Worm (Caenorhabditis elegans): ENCODE results near the gene R07E5.5.

The R07E5.5 gene

ce11 chrIII:4413099-4413498 is 15.9 kb downstream of the R07E5.5 start, which contains the start of gene mpc-1:
TSS of gene mpc-1 (plus strand) at chrIII:4413457.
- no peak for TF ChIP-seq fkh-10 (GFP tag; optimal IDR thresholded peaks at IDR 0.05)
- TF ChIP-seq mdl-1 (tag; optimal IDR thresholded peaks at IDR 0.05): no peak
- no peak for TF ChIP-seq pag-3 (tag; optimal IDR thresholded peaks at IDR 0.05; ENCODE audit: borderline replicate concordance, insufficient read depth)
- TF ChIP-seq mef-2 (tag; optimal IDR thresholded peaks at IDR 0.05): no peak
- peak; percentile 72 for TF ChIP-seq nhr-85 (tag)
- TF ChIP-seq mep-1 (tag; optimal IDR thresholded peaks at IDR 0.05): no peak
- peak; percentile 18 for TF ChIP-seq snu-23 (GFP tag; optimal IDR thresholded peaks at IDR 0.05)
- TF ChIP-seq egl-13 (tag; optimal IDR thresholded peaks at IDR 0.05): no peak
- TF ChIP-seq swsn-7 (tag; optimal IDR thresholded peaks at IDR 0.05): no peak
- no peak for TF ChIP-seq ceh-82 (tag; optimal IDR thresholded peaks at IDR 0.05)
- TF ChIP-seq ceh-63 (GFP tag; optimal IDR thresholded peaks at IDR 0.05): no peak
- TF ChIP-seq C16A3.4 (tag; optimal IDR thresholded peaks at IDR 0.05): no peak
- TF ChIP-seq isw-1 (GFP tag; IDR thresholded peaks at IDR 0.05): no peak
- 0 out of 2 replicates have a peak, but pooled peaks have one; percentile 8 for TF ChIP-seq nhr-19 (GFP tag; conservative IDR thresholded peaks at IDR 0.05)
- no peak for TF ChIP-seq ztf-4 (tag; optimal IDR thresholded peaks at IDR 0.05)
- TF ChIP-seq zag-1 (tag; optimal IDR thresholded peaks at IDR 0.05): no peak
- no peak for TF ChIP-seq snpc-4 (tag; optimal IDR thresholded peaks at IDR 0.05)
- no peak for TF ChIP-seq unc-62 (GFP tag; optimal IDR thresholded peaks at IDR 0.05)
- TF ChIP-seq vab-15 (tag; optimal IDR thresholded peaks at IDR 0.05): no peak
- no peak for TF ChIP-seq nhr-76 (tag; optimal IDR thresholded peaks at IDR 0.05)
- TF ChIP-seq nhr-71 (tag; optimal IDR thresholded peaks at IDR 0.05): peak; percentile 53
- TF ChIP-seq unc-130 (tag; optimal IDR thresholded peaks at IDR 0.05): no peak
- TF ChIP-seq efl-1 (optimal IDR thresholded peaks at IDR 0.05): no peak
- no peak for TF ChIP-seq efl-1 (GFP tag; optimal IDR thresholded peaks at IDR 0.05 in 1 of 2)
- peak in 1 of 2 experiments; percentile 24 for TF ChIP-seq lin-35 (GFP tag; optimal IDR thresholded peaks at IDR 0.05)
- peak in 4 of 6 experiments; percentile 9 to 96 (median 52) for TF ChIP-seq elt-3 (tag; optimal IDR thresholded peaks at IDR 0.05)
- TF ChIP-seq pax-3 (tag; optimal IDR thresholded peaks at IDR 0.05): no peak
- TF ChIP-seq lin-39 (tag; optimal IDR thresholded peaks at IDR 0.05): no peak
- peak; percentile 1 for TF ChIP-seq nhr-20 (tag; optimal IDR thresholded peaks at IDR 0.05)
- TF ChIP-seq lin-14 (GFP tag; optimal IDR thresholded peaks at IDR 0.05): peak; percentile 54
- no peak for TF ChIP-seq mab-9 (GFP tag; IDR thresholded peaks at IDR 0.05)
- no peak for TF ChIP-seq lir-3 (tag; optimal IDR thresholded peaks at IDR 0.05; ENCODE audit: poor library complexity)
- no peak for TF ChIP-seq dsc-1 (tag; optimal IDR thresholded peaks at IDR 0.05)
- no peak for TF ChIP-seq C04F5.9 (tag; optimal IDR thresholded peaks at IDR 0.05)
- no peak for TF ChIP-seq xbp-1 (tag; optimal IDR thresholded peaks at IDR 0.05)
- TF ChIP-seq fkh-8 (tag; optimal IDR thresholded peaks at IDR 0.05): no peak
- TF ChIP-seq skn-1 (tag; optimal IDR thresholded peaks at IDR 0.05): peak; percentile 25
- TF ChIP-seq nhr-90 (tag; optimal IDR thresholded peaks at IDR 0.05; ENCODE audit: poor library complexity): no peak
- TF ChIP-seq lin-13 (GFP tag; optimal IDR thresholded peaks at IDR 0.05): no peak
- no peak for TF ChIP-seq unc-98 (GFP tag; IDR thresholded peaks at IDR 0.05)
- TF ChIP-seq elt-2 (tag; optimal IDR thresholded peaks at IDR 0.05): peak; percentile 86
- TF ChIP-seq unc-86 (tag; optimal IDR thresholded peaks at IDR 0.05): no peak
- TF ChIP-seq sptf-1 (tag; optimal IDR thresholded peaks at IDR 0.05): no peak
- peak; percentile 1 to 29 for TF ChIP-seq lsy-2 (tag; optimal IDR thresholded peaks at IDR 0.05)
- TF ChIP-seq C34B4.2 (tag; optimal IDR thresholded peaks at IDR 0.05): no peak
- no peak for TF ChIP-seq grh-1 (GFP tag; IDR thresholded peaks at IDR 0.05)
- TF ChIP-seq pqm-1 (tag; optimal IDR thresholded peaks at IDR 0.05): peak; percentile 53
- peak; percentile 44 for TF ChIP-seq blmp-1 (tag; optimal IDR thresholded peaks at IDR 0.05)
- TF ChIP-seq alr-1 (tag; optimal IDR thresholded peaks at IDR 0.05; ENCODE audit: borderline replicate concordance): no peak
- TF ChIP-seq lin-15B (tag; optimal IDR thresholded peaks at IDR 0.05): no peak
- TF ChIP-seq nhr-12 (tag; optimal IDR thresholded peaks at IDR 0.05): no peak
- no peak for TF ChIP-seq F16B12.6 (tag; optimal IDR thresholded peaks at IDR 0.05)
- TF ChIP-seq ets-5 (GFP tag; IDR thresholded peaks at IDR 0.05): no peak
- TF ChIP-seq ces-1 (GFP tag; optimal IDR thresholded peaks at IDR 0.05): no peak

All from whole organism, L1 larva.